Worm (Caenorhabditis elegans) whole organism, L1 larva: ENCODE data around the gene Y46G5A.14.
A peak's percentile ranks its signal among the peaks of the same experiment; 100 is the strongest.

ENCODE experiments used
- aha-1 ChIP-seq: fragments of 150-350 bp; optimal IDR thresholded peaks from 2 replicates; lab custom pipeline; 2014; ENCODE audit warnings: missing biosample characterization, missing genetic modification characterization
- aly-2 ChIP-seq: fragments of 150-350 bp; optimal IDR thresholded peaks from 2 replicates; lab custom pipeline; 2014; ENCODE audit warnings: missing biosample characterization, missing genetic modification characterization
- dpl-1 ChIP-seq, 3 experiments: fragments of 150-350 bp in 2 of 3; sonication (generic microtip) in 1 of 3; optimal IDR thresholded peaks; 2 replicates each; lab custom pipeline; 2014 to 2017; ENCODE audit warnings: missing biosample characterization in 3 of 3, missing genetic modification characterization in 3 of 3, missing genetic modification reagents in 3 of 3
- hlh-17 ChIP-seq: fragments of 200-800 bp; sonication (Bioruptor generic); optimal IDR thresholded peaks from 2 replicates; lab custom pipeline; 2018; ENCODE audit warnings: missing genetic modification characterization, mild to moderate bottlenecking, missing compliant biosample characterization, moderate library complexity, borderline replicate concordance
- hpl-2 ChIP-seq: fragments of 150-350 bp; optimal IDR thresholded peaks from 2 replicates; lab custom pipeline; 2014; ENCODE audit warnings: missing biosample characterization, missing genetic modification reagents, missing genetic modification characterization
- lin-13 ChIP-seq: fragments of 150-350 bp; optimal IDR thresholded peaks from 2 replicates; lab custom pipeline; 2014; ENCODE audit warnings: missing biosample characterization, missing genetic modification reagents, missing genetic modification characterization
- lin-39 ChIP-seq: fragments of 150-350 bp; optimal IDR thresholded peaks from 2 replicates; lab custom pipeline; 2014; ENCODE audit warnings: missing biosample characterization, missing genetic modification reagents, missing genetic modification characterization
- nhr-77 ChIP-seq: fragments of 150-350 bp; optimal IDR thresholded peaks from 2 replicates; lab custom pipeline; 2014; ENCODE audit warnings: missing biosample characterization, missing genetic modification characterization
- pqm-1 ChIP-seq: sonication (generic microtip); optimal IDR thresholded peaks from 3 replicates; lab custom pipeline; 2017; ENCODE audit warnings: missing biosample characterization, missing genetic modification characterization
- unc-86 ChIP-seq: sonication (generic microtip); optimal IDR thresholded peaks from 2 replicates; lab custom pipeline; 2016; ENCODE audit warnings: missing genetic modification characterization, missing compliant biosample characterization
- ztf-11 ChIP-seq, 2 experiments: sonication (generic microtip); optimal IDR thresholded peaks; 2 replicates each; lab custom pipeline; 2016 to 2017; ENCODE audit warnings: missing genetic modification characterization in 2 of 2, missing biosample characterization in 1 of 2, missing compliant biosample characterization in 1 of 2
- ztf-4 ChIP-seq: fragments of 150-350 bp; optimal IDR thresholded peaks from 2 replicates; lab custom pipeline; 2014; ENCODE audit warnings: missing biosample characterization, missing genetic modification characterization

DNA sequence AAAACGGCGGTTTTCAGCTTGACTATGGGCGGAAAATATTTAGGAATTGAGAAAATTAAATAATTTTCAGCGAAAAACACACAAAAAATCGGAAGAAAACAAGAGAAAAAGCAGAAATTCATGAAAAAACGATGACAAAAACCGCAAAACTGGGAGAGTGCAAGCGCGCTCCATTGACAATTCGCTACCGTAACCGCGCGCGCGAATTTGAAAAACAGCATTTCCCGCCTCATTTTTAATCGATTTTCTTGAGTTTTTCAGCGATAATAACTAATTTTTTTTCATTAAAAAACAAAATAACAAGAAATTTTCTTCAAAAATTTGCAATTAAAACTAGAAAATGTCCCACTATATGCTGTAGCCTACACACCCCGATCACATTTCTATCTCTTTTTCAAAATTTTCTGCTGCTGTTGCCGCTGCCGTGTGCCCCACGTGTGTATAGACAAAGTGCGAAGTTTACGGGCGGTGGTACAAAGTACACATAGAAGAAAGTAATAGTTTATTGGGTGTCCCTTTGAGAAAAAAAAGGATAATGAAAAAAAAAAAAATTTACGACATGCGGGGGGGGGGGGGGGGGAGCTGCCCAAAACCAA lies 25.5 kb downstream of the Y46G5A.14 start:
- TF ChIP-seq nhr-77 (tag; lab: Kevin White, UChicago) (no peak), hlh-17 (no peak), ztf-4 (peak; percentile 4), hpl-2 (no peak), unc-86 (no peak), lin-13 (GFP tag; lab: Kevin White, UChicago) (no peak), pqm-1 (tag; lab: Kevin White, UChicago) (no peak), aly-2 (tag; lab: Kevin White, UChicago) (no peak), dpl-1 (GFP tag; optimal IDR thresholded peaks at IDR 0.05; lab: Kevin White, UChicago) (peak; percentile 38 to 74 (median 53)), aha-1 (no peak), ztf-11 (tag; optimal IDR thresholded peaks at IDR 0.05; lab: Kevin White, UChicago) (no peak), lin-39 (tag; lab: Kevin White, UChicago) (no peak)
